Worm (Caenorhabditis elegans) whole organism, midembryonic: ENCODE results near the gene fbxa-144.

Source experiments
- T22C8.4 ChIP-seq: fragments of 200-800 bp; sonication (Bioruptor generic); IDR thresholded peaks from 2 replicates; pipeline ENCODE4 v1.3.6; 2022; ENCODE audit warnings: missing genetic modification characterization, missing compliant biosample characterization
- ref-1 ChIP-seq: fragments of 200-800 bp; sonication (Bioruptor generic); conservative IDR thresholded peaks from 2 replicates; pipeline ENCODE4 v1.3.6; 2022; ENCODE audit warnings: missing genetic modification reagents, missing genetic modification characterization, missing compliant biosample characterization

ce11 chrV:16163719-16164118, 31.1 kb upstream of the fbxa-144 start, which contains the start of gene F10A3.12:
- TF ChIP-seq ref-1 (GFP tag; lab: Robert Waterston, UW) (no peak), T22C8.4 (no peak)
